Fruit fly (Drosophila melanogaster) whole organism, embryonic: ENCODE data around the gene IntS10.

ENCODE experiments used
- Ada2b ChIP-seq: fragments of 200-800 bp; sonication (Bioruptor generic); IDR thresholded peaks from 2 replicates; pipeline ENCODE4 v1.3.6; 2022; ENCODE audit warnings: missing biosample characterization, missing genetic modification characterization
- B-H2 ChIP-seq: fragments of 200-800 bp; sonication (Bioruptor generic); optimal IDR thresholded peaks from 2 replicates; lab custom pipeline; 2018; ENCODE audit warnings: missing biosample characterization, mild to moderate bottlenecking, missing genetic modification characterization
- CG10366 ChIP-seq: fragments of 200-800 bp; sonication (Bioruptor generic); IDR thresholded peaks from 2 replicates; pipeline ENCODE4 v1.3.6; 2022; ENCODE audit warnings: missing biosample characterization, missing genetic modification characterization
- CG10959 ChIP-seq: fragments of 200-800 bp; sonication (Bioruptor generic); IDR thresholded peaks from 2 replicates; pipeline ENCODE4 v1.3.6; 2022; ENCODE audit warnings: missing biosample characterization, missing genetic modification characterization
- CG11695 ChIP-seq: fragments of 200-800 bp; sonication (Bioruptor generic); IDR thresholded peaks from 3 replicates; pipeline ENCODE4 v1.3.6; 2022; ENCODE audit warnings: missing biosample characterization, missing genetic modification characterization
- CG12299 ChIP-seq: fragments of 200-800 bp; sonication (Bioruptor generic); optimal IDR thresholded peaks from 2 replicates; lab custom pipeline; 2018; ENCODE audit warnings: missing biosample characterization, mild to moderate bottlenecking, missing genetic modification characterization
- CG12659 ChIP-seq: fragments of 200-800 bp; sonication (Bioruptor generic); optimal IDR thresholded peaks from 3 replicates; lab custom pipeline; 2017; ENCODE audit warnings: mild to moderate bottlenecking, missing biosample characterization, missing genetic modification reagents, missing genetic modification characterization
- CG13424 ChIP-seq: fragments of 200-800 bp; sonication (Bioruptor generic); optimal IDR thresholded peaks from 2 replicates; lab custom pipeline; 2019; ENCODE audit warnings: missing biosample characterization, mild to moderate bottlenecking, missing genetic modification characterization, moderate library complexity
- CG13624 ChIP-seq: fragments of 200-800 bp; sonication (Bioruptor generic); optimal IDR thresholded peaks from 2 replicates; lab custom pipeline; 2016; ENCODE audit warnings: missing biosample characterization, missing genetic modification characterization
- CG14965 ChIP-seq: fragments of 200-800 bp; sonication (Bioruptor generic); optimal IDR thresholded peaks from 2 replicates; lab custom pipeline; 2016; ENCODE audit warnings: missing biosample characterization, missing genetic modification characterization, borderline replicate concordance
- CG1529 ChIP-seq: fragments of 200-800 bp; sonication (Bioruptor generic); optimal IDR thresholded peaks from 3 replicates; lab custom pipeline; 2018; ENCODE audit warnings: missing biosample characterization, missing genetic modification characterization
- CG15479 ChIP-seq: fragments of 200-800 bp; sonication (Bioruptor generic); optimal IDR thresholded peaks from 3 replicates; lab custom pipeline; 2019; ENCODE audit warnings: missing biosample characterization, mild to moderate bottlenecking, missing genetic modification characterization, moderate library complexity
- CG16863 ChIP-seq: fragments of 200-800 bp; sonication (Bioruptor generic); optimal IDR thresholded peaks from 3 replicates; lab custom pipeline; 2016; ENCODE audit warnings: missing biosample characterization, missing genetic modification characterization
- CG17359 ChIP-seq: fragments of 200-800 bp; sonication (Bioruptor generic); optimal IDR thresholded peaks from 3 replicates; lab custom pipeline; 2018; ENCODE audit warnings: missing biosample characterization, mild to moderate bottlenecking, missing genetic modification characterization, moderate library complexity
- CG17361 ChIP-seq: fragments of 200-800 bp; sonication (Bioruptor generic); IDR thresholded peaks from 3 replicates; pipeline ENCODE4 v1.3.6; 2022; ENCODE audit warnings: missing biosample characterization, missing genetic modification characterization
- CG17385 ChIP-seq: fragments of 200-800 bp; sonication (Bioruptor generic); optimal IDR thresholded peaks from 3 replicates; lab custom pipeline; 2018; ENCODE audit warnings: missing biosample characterization, mild to moderate bottlenecking, missing genetic modification characterization
- CG30020 ChIP-seq: fragments of 200-800 bp; optimal IDR thresholded peaks from 2 replicates; lab custom pipeline; 2019; ENCODE audit warnings: missing biosample characterization, mild to moderate bottlenecking, missing genetic modification characterization, moderate library complexity
- CG31388 ChIP-seq: fragments of 200-800 bp; sonication (Bioruptor generic); optimal IDR thresholded peaks from 2 replicates; lab custom pipeline; 2016; ENCODE audit warnings: missing biosample characterization, missing genetic modification characterization
- CG7786 ChIP-seq: fragments of 200-800 bp; sonication (Bioruptor generic); optimal IDR thresholded peaks from 2 replicates; lab custom pipeline; 2016; ENCODE audit warnings: missing biosample characterization, missing genetic modification characterization
- CG8388 ChIP-seq: fragments of 200-800 bp; sonication (Bioruptor generic); optimal IDR thresholded peaks from 2 replicates; lab custom pipeline; 2019; ENCODE audit warnings: missing biosample characterization, mild to moderate bottlenecking, missing genetic modification characterization, moderate library complexity
- CG9817 ChIP-seq: fragments of 200-800 bp; sonication (Bioruptor generic); optimal IDR thresholded peaks from 2 replicates; lab custom pipeline; 2018; ENCODE audit warnings: missing biosample characterization, mild to moderate bottlenecking, missing genetic modification characterization, moderate library complexity
- CTCF ChIP-seq: fragments of 200-800 bp; sonication (Bioruptor generic); optimal IDR thresholded peaks from 2 replicates; lab custom pipeline; 2017; ENCODE audit warnings: missing biosample characterization, mild to moderate bottlenecking, missing genetic modification characterization, moderate library complexity
- D19A ChIP-seq: fragments of 200-800 bp; optimal IDR thresholded peaks from 3 replicates; lab custom pipeline; 2019; ENCODE audit warnings: missing biosample characterization, mild to moderate bottlenecking, missing genetic modification characterization, moderate library complexity
- Dek ChIP-seq: fragments of 200-800 bp; sonication (Bioruptor generic); optimal IDR thresholded peaks from 3 replicates; lab custom pipeline; 2019; ENCODE audit warnings: missing biosample characterization, mild to moderate bottlenecking, missing genetic modification characterization, moderate library complexity
- Dll ChIP-seq: fragments of 200-800 bp; sonication (Bioruptor generic); IDR thresholded peaks from 4 replicates; pipeline ENCODE4 v1.3.6; 2022; ENCODE audit warnings: missing biosample characterization, missing genetic modification characterization; ENCODE audit not compliant: partially characterized antibody
- Dref ChIP-seq: fragments of 200-800 bp; sonication (Bioruptor generic); IDR thresholded peaks from 2 replicates; pipeline ENCODE4 v1.3.6; 2022; ENCODE audit warnings: missing biosample characterization, missing genetic modification characterization
- Drgx ChIP-seq: fragments of 200-800 bp; sonication (Bioruptor generic); IDR thresholded peaks from 2 replicates; pipeline ENCODE4 v1.3.6; 2022; ENCODE audit warnings: missing biosample characterization, missing genetic modification characterization
- Hsf ChIP-seq: fragments of 200-800 bp; sonication (Bioruptor generic); optimal IDR thresholded peaks from 3 replicates; lab custom pipeline; 2016; ENCODE audit warnings: missing biosample characterization, missing genetic modification characterization
- Lhr ChIP-seq: fragments of 200-800 bp; sonication (Bioruptor generic); optimal IDR thresholded peaks from 3 replicates; lab custom pipeline; 2017; ENCODE audit warnings: mild to moderate bottlenecking, missing biosample characterization, missing genetic modification reagents, missing genetic modification characterization
- Pdp1 ChIP-seq, 2 experiments: fragments of 200-800 bp; sonication (Bioruptor generic); optimal IDR thresholded peaks; 3 replicates each; lab custom pipeline; 2016; ENCODE audit warnings: missing biosample characterization in 2 of 2, missing genetic modification characterization in 2 of 2, mild to moderate bottlenecking in 1 of 2, moderate library complexity in 1 of 2
- Rfx ChIP-seq: fragments of 200-800 bp; sonication (Bioruptor generic); IDR thresholded peaks from 2 replicates; pipeline ENCODE4 v1.3.6; 2022; ENCODE audit warnings: missing biosample characterization, missing genetic modification characterization
- Ssrp ChIP-seq: fragments of 200-800 bp; sonication (Bioruptor generic); optimal IDR thresholded peaks from 2 replicates; lab custom pipeline; 2018; ENCODE audit warnings: missing biosample characterization, mild to moderate bottlenecking, missing genetic modification characterization, moderate library complexity
- Xrp1 ChIP-seq: fragments of 200-800 bp; sonication (Bioruptor generic); IDR thresholded peaks from 2 replicates; pipeline ENCODE4 v1.3.6; 2022; ENCODE audit warnings: missing biosample characterization, missing genetic modification characterization
- bowl ChIP-seq: fragments of 200-800 bp; sonication (Bioruptor generic); IDR thresholded peaks from 2 replicates; pipeline ENCODE4 v1.3.6; 2022; ENCODE audit warnings: missing biosample characterization, missing genetic modification characterization
- bsh ChIP-seq, 2 experiments: fragments of 200-800 bp; sonication (Bioruptor generic); optimal IDR thresholded peaks; 2 replicates each; lab custom pipeline; 2017 to 2018; ENCODE audit warnings: mild to moderate bottlenecking in 2 of 2, missing biosample characterization in 2 of 2, missing genetic modification characterization in 2 of 2, moderate library complexity in 1 of 2
- btn ChIP-seq: fragments of 200-800 bp; sonication (Bioruptor generic); optimal IDR thresholded peaks from 2 replicates; lab custom pipeline; 2016; ENCODE audit warnings: missing biosample characterization, missing genetic modification characterization
- crol ChIP-seq: fragments of 200-800 bp; sonication (Bioruptor generic); IDR thresholded peaks from 2 replicates; pipeline ENCODE4 v1.3.6; 2022; ENCODE audit warnings: missing biosample characterization, missing genetic modification characterization
- dpn ChIP-seq, 2 experiments: fragments of 200-800 bp; sonication (Bioruptor generic); optimal IDR thresholded peaks; 3 replicates each; lab custom pipeline; 2016; ENCODE audit warnings: missing biosample characterization in 2 of 2, missing genetic modification characterization in 2 of 2
- esg ChIP-seq: fragments of 200-800 bp; sonication (Bioruptor generic); conservative IDR thresholded peaks from 2 replicates; pipeline ENCODE4 v1.3.6; 2022; ENCODE audit warnings: missing biosample characterization, missing genetic modification characterization
- ewg ChIP-seq: fragments of 200-800 bp; sonication (Bioruptor generic); optimal IDR thresholded peaks from 3 replicates; lab custom pipeline; 2017; ENCODE audit warnings: mild to moderate bottlenecking, missing biosample characterization, missing genetic modification reagents, missing genetic modification characterization
- fd96Cb ChIP-seq: fragments of 200-800 bp; sonication (Bioruptor generic); optimal IDR thresholded peaks from 2 replicates; lab custom pipeline; 2018; ENCODE audit warnings: missing biosample characterization, mild to moderate bottlenecking, missing genetic modification characterization, moderate library complexity
- gce ChIP-seq: fragments of 200-800 bp; sonication (Bioruptor generic); IDR thresholded peaks from 3 replicates; pipeline ENCODE4 v1.3.6; 2022; ENCODE audit warnings: missing biosample characterization, missing genetic modification characterization
- gem ChIP-seq: fragments of 200-800 bp; sonication (Bioruptor generic); optimal IDR thresholded peaks from 2 replicates; lab custom pipeline; 2019; ENCODE audit warnings: missing biosample characterization, mild to moderate bottlenecking, missing genetic modification characterization, moderate library complexity
- ind ChIP-seq: fragments of 200-800 bp; sonication (Bioruptor generic); optimal IDR thresholded peaks from 3 replicates; lab custom pipeline; 2016; ENCODE audit warnings: missing biosample characterization, missing genetic modification characterization
- lmd ChIP-seq: fragments of 200-800 bp; sonication (Bioruptor generic); IDR thresholded peaks from 2 replicates; pipeline ENCODE4 v1.3.6; 2022; ENCODE audit warnings: missing biosample characterization, missing genetic modification characterization
- maf-S ChIP-seq: fragments of 200-800 bp; sonication (Bioruptor generic); optimal IDR thresholded peaks from 2 replicates; lab custom pipeline; 2016; ENCODE audit warnings: missing biosample characterization, missing genetic modification characterization
- nau ChIP-seq: fragments of 200-800 bp; sonication (Bioruptor generic); optimal IDR thresholded peaks from 3 replicates; lab custom pipeline; 2017; ENCODE audit warnings: missing biosample characterization, mild to moderate bottlenecking, missing genetic modification characterization, missing genetic modification reagents
- ro ChIP-seq: fragments of 200-800 bp; sonication (Bioruptor generic); IDR thresholded peaks from 2 replicates; pipeline ENCODE4 v1.3.6; 2022; ENCODE audit warnings: missing biosample characterization, missing genetic modification characterization
- slbo ChIP-seq: fragments of 200-800 bp; sonication (Bioruptor generic); IDR thresholded peaks from 2 replicates; pipeline ENCODE4 v1.3.6; 2022; ENCODE audit warnings: missing biosample characterization, missing genetic modification characterization
- unc-4 ChIP-seq: fragments of 200-800 bp; sonication (Bioruptor generic); IDR thresholded peaks from 2 replicates; pipeline ENCODE4 v1.3.6; 2022; ENCODE audit warnings: missing biosample characterization, missing genetic modification characterization; ENCODE audit not compliant: partially characterized antibody
- zfh1 ChIP-seq: fragments of 200-800 bp; sonication (Bioruptor generic); IDR thresholded peaks from 3 replicates; pipeline ENCODE4 v1.3.6; 2022; ENCODE audit warnings: missing biosample characterization, missing genetic modification characterization

The IntS10 gene

DNA sequence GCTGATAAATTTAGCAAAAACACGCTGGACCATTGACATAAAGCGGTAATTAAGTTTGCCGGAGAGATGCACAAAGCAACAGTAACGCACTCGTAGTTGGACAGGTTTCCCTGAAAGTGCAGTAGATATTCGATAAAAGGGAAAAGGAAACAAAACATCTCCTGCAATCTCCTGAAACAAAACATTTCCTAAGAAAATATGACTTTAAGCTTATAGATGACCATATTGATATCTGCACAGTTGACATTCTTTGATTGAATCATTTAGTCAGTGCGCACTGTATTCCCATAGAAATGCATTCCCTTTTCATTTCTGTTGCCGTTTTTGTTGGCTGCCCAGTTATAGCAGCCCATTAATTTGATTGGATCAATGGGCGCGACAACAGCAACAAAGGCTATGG, 46.3 kb downstream of the IntS10 start (continued):
- TF ChIP-seq Dek (tag; lab: Kevin White, UChicago) = no peak
- peak; percentile 6 for TF ChIP-seq maf-S (GFP tag; lab: Kevin White, UChicago)
- peak; percentile 18 for TF ChIP-seq Lhr
- TF ChIP-seq Dref (GFP tag; lab: Robert Waterston, UW) = no peak
- peak; percentile 61 for TF ChIP-seq CG8388
- no peak for TF ChIP-seq unc-4
- TF ChIP-seq D19A (tag; lab: Kevin White, UChicago) = no peak
- TF ChIP-seq B-H2 = no peak
- peak; percentile 30 for TF ChIP-seq CG12659 (GFP tag; lab: Kevin White, UChicago)
- TF ChIP-seq Xrp1 (GFP tag; lab: Robert Waterston, UW) = peak; percentile 71
- TF ChIP-seq ewg (GFP tag; lab: Kevin White, UChicago) = peak; percentile 69
- peak; percentile 45 for TF ChIP-seq Hsf (GFP tag; lab: Kevin White, UChicago)
- TF ChIP-seq CG10959 (GFP tag; lab: Robert Waterston, UW) = peak; percentile 56
- TF ChIP-seq CG1529 (GFP tag; lab: Kevin White, UChicago) = peak; percentile 67
- peak; percentile 46 for TF ChIP-seq CG17385
- TF ChIP-seq Drgx (GFP tag; lab: Robert Waterston, UW) = peak; percentile 37; the same call in 1 of the 2 replicates
- TF ChIP-seq fd96Cb (tag; lab: Kevin White, UChicago) = peak; percentile 41
- TF ChIP-seq gem = peak; percentile 74
- TF ChIP-seq nau = no peak
- peak; percentile 32; the same call in 1 of the 3 replicates for TF ChIP-seq CG17361 (GFP tag; lab: Robert Waterston, UW)
- TF ChIP-seq Ssrp (tag; lab: Kevin White, UChicago) = peak; percentile 76
- TF ChIP-seq CG9817 = peak; percentile 10
- TF ChIP-seq CG14965 (GFP tag; lab: Kevin White, UChicago) = no peak
- TF ChIP-seq CG17359 = peak; percentile 18
- peak; percentile 71 for TF ChIP-seq CG13424 (tag; lab: Kevin White, UChicago)
- TF ChIP-seq Dll (GFP tag; lab: Robert Waterston, UW) = no peak
- peak; percentile 63 for TF ChIP-seq CG16863
- TF ChIP-seq CG10366 (GFP tag; lab: Robert Waterston, UW) = peak; percentile 39; the same call in 1 of the 2 replicates
- no peak for TF ChIP-seq ind (GFP tag; lab: Kevin White, UChicago)
- no peak for TF ChIP-seq Rfx (GFP tag; lab: Robert Waterston, UW)
- peak; percentile 30; the same call in 1 of the 2 replicates for TF ChIP-seq ro (GFP tag; lab: Robert Waterston, UW)
- TF ChIP-seq zfh1 = peak; percentile 80
- no peak for TF ChIP-seq CG7786 (GFP tag; lab: Kevin White, UChicago)
- no peak for TF ChIP-seq slbo
- peak; percentile 42 to 85 for TF ChIP-seq bsh (GFP tag; optimal IDR thresholded peaks at IDR 0.05; lab: Kevin White, UChicago)
- no peak for TF ChIP-seq CG13624 (GFP tag; lab: Kevin White, UChicago)
- TF ChIP-seq dpn (GFP tag; optimal IDR thresholded peaks at IDR 0.05; lab: Kevin White, UChicago) = peak in 1 of 2 experiments; percentile 62
- no peak for TF ChIP-seq CG31388 (GFP tag; lab: Kevin White, UChicago)
- TF ChIP-seq CG12299 (tag; lab: Kevin White, UChicago) = no peak
- no peak for TF ChIP-seq CG30020 (tag; lab: Kevin White, UChicago)
- peak; percentile 1 for TF ChIP-seq btn (GFP tag; lab: Kevin White, UChicago)
- no peak for TF ChIP-seq crol (GFP tag; lab: Robert Waterston, UW)
- TF ChIP-seq CG11695 = no peak
- TF ChIP-seq lmd = peak; percentile 66
- peak; percentile 58 for TF ChIP-seq esg (GFP tag; lab: Robert Waterston, UW)
- no peak for TF ChIP-seq CG15479 (GFP tag; lab: Kevin White, UChicago)
- peak in 1 of 2 experiments; percentile 47 for TF ChIP-seq Pdp1 (GFP tag; optimal IDR thresholded peaks at IDR 0.05; lab: Kevin White, UChicago)
- TF ChIP-seq CTCF = no peak
- TF ChIP-seq gce (GFP tag; lab: Robert Waterston, UW) = peak; percentile 45; the same call in 1 of the 3 replicates
- 0 out of 2 replicates have a peak, but pooled peaks have one; percentile 23 for TF ChIP-seq Ada2b (GFP tag; lab: Robert Waterston, UW)
- TF ChIP-seq bowl (GFP tag; lab: Robert Waterston, UW) = no peak
